Worm (Caenorhabditis elegans) whole organism, L1 larva: Measurements from ENCODE around the gene F36F12.2.
"Not testable (repeated sequence)": the region's sequence is repeated elsewhere in the genome, so short reads cannot be mapped to it uniquely, and the experiment has no call there.

Experiments used
- C04F5.9 ChIP-seq: sonication (generic microtip); optimal IDR thresholded peaks from 2 replicates; lab custom pipeline; 2016; ENCODE audit warnings: missing genetic modification characterization, missing compliant biosample characterization
- C16A3.4 ChIP-seq: fragments of 150-350 bp; optimal IDR thresholded peaks from 2 replicates; lab custom pipeline; 2014; ENCODE audit warnings: missing biosample characterization, missing genetic modification characterization
- C34B4.2 ChIP-seq: sonication (generic microtip); optimal IDR thresholded peaks from 2 replicates; lab custom pipeline; 2017; ENCODE audit warnings: mild to moderate bottlenecking, missing genetic modification characterization, missing compliant biosample characterization
- F16B12.6 ChIP-seq: fragments of 150-350 bp; optimal IDR thresholded peaks from 2 replicates; lab custom pipeline; 2014; ENCODE audit warnings: missing biosample characterization, missing genetic modification characterization
- alr-1 ChIP-seq: fragments of 200-800 bp; sonication (Bioruptor generic); optimal IDR thresholded peaks from 2 replicates; lab custom pipeline; 2018; ENCODE audit warnings: borderline replicate concordance, mild to moderate bottlenecking, missing genetic modification characterization, missing compliant biosample characterization
- ama-1 ChIP-seq: fragments of 150-350 bp; optimal IDR thresholded peaks from 2 replicates; lab custom pipeline; 2014
- blmp-1 ChIP-seq: fragments of 150-350 bp; optimal IDR thresholded peaks from 2 replicates; lab custom pipeline; 2014; ENCODE audit warnings: missing biosample characterization, missing genetic modification characterization
- ceh-8 ChIP-seq: fragments of 200-800 bp; sonication (Bioruptor generic); optimal IDR thresholded peaks from 2 replicates; lab custom pipeline; 2018; ENCODE audit warnings: mild to moderate bottlenecking, missing genetic modification characterization, moderate library complexity, missing compliant biosample characterization
- ceh-82 ChIP-seq, 3 experiments: fragments of 150-350 bp in 1 of 3; sonication (generic microtip) in 2 of 3; optimal IDR thresholded peaks; 2 replicates each; lab custom pipeline; 2014 to 2017; ENCODE audit warnings: missing biosample characterization in 3 of 3, missing genetic modification characterization in 3 of 3
- ceh-90 ChIP-seq: sonication (generic microtip); optimal IDR thresholded peaks from 2 replicates; lab custom pipeline; 2016; ENCODE audit warnings: missing genetic modification characterization, missing compliant biosample characterization
- efl-1 ChIP-seq, 4 experiments: fragments of 150-350 bp; optimal IDR thresholded peaks in 3 of 4; peaks in 1 of 4; 1 replicate in 1 of 4; 2 replicates in 3 of 4; lab custom pipeline; 2014; ENCODE audit warnings: missing biosample characterization in 2 of 4, missing genetic modification characterization in 2 of 4, missing genetic modification reagents in 2 of 4
- elt-2 ChIP-seq: sonication (generic microtip); optimal IDR thresholded peaks from 2 replicates; lab custom pipeline; 2016; ENCODE audit warnings: missing genetic modification characterization, mild to moderate bottlenecking, inconsistent platforms, missing compliant biosample characterization, missing genetic modification reagents
- ets-5 ChIP-seq: fragments of 200-800 bp; sonication (Bioruptor generic); IDR thresholded peaks from 2 replicates; pipeline ENCODE4 v1.3.6; 2022; ENCODE audit warnings: missing genetic modification characterization, missing compliant biosample characterization
- fkh-10 ChIP-seq: sonication (generic microtip); optimal IDR thresholded peaks from 2 replicates; lab custom pipeline; 2017; ENCODE audit warnings: missing biosample characterization, missing genetic modification reagents, missing genetic modification characterization
- fkh-8 ChIP-seq: sonication (generic microtip); optimal IDR thresholded peaks from 2 replicates; lab custom pipeline; 2016; ENCODE audit warnings: mild to moderate bottlenecking, missing genetic modification characterization, missing compliant biosample characterization
- hlh-17 ChIP-seq: fragments of 200-800 bp; sonication (Bioruptor generic); optimal IDR thresholded peaks from 2 replicates; lab custom pipeline; 2018; ENCODE audit warnings: missing genetic modification characterization, mild to moderate bottlenecking, missing compliant biosample characterization, moderate library complexity, borderline replicate concordance
- hlh-4 ChIP-seq: sonication (generic microtip); optimal IDR thresholded peaks from 2 replicates; lab custom pipeline; 2016; ENCODE audit warnings: mild to moderate bottlenecking, missing genetic modification characterization, missing compliant biosample characterization
- irx-1 ChIP-seq: sonication (generic microtip); optimal IDR thresholded peaks from 2 replicates; lab custom pipeline; 2016; ENCODE audit warnings: missing genetic modification characterization, missing compliant biosample characterization
- jun-1 ChIP-seq: fragments of 150-350 bp; optimal IDR thresholded peaks from 2 replicates; lab custom pipeline; 2014; ENCODE audit warnings: missing biosample characterization, missing genetic modification reagents, missing genetic modification characterization
- lin-14 ChIP-seq: fragments of 200-800 bp; sonication (Bioruptor generic); optimal IDR thresholded peaks from 2 replicates; lab custom pipeline; 2018; ENCODE audit warnings: mild to moderate bottlenecking, missing genetic modification characterization, moderate library complexity, missing compliant biosample characterization
- lsy-2 ChIP-seq, 2 experiments: fragments of 150-350 bp; optimal IDR thresholded peaks; 2 replicates each; lab custom pipeline; 2014; ENCODE audit warnings: missing biosample characterization in 2 of 2, missing genetic modification characterization in 2 of 2
- mep-1 ChIP-seq: fragments of 150-350 bp; optimal IDR thresholded peaks from 2 replicates; lab custom pipeline; 2014; ENCODE audit warnings: missing biosample characterization, missing genetic modification characterization
- nhr-20 ChIP-seq: sonication (generic microtip); optimal IDR thresholded peaks from 2 replicates; lab custom pipeline; 2016; ENCODE audit warnings: mild to moderate bottlenecking, missing genetic modification characterization, missing compliant biosample characterization
- nhr-71 ChIP-seq: sonication (generic microtip); optimal IDR thresholded peaks from 2 replicates; lab custom pipeline; 2016; ENCODE audit warnings: mild to moderate bottlenecking, missing genetic modification characterization, moderate library complexity, missing compliant biosample characterization
- nhr-84 ChIP-seq: sonication (generic microtip); optimal IDR thresholded peaks from 2 replicates; lab custom pipeline; 2017; ENCODE audit warnings: missing biosample characterization, missing genetic modification characterization
- nhr-85 ChIP-seq: sonication (generic microtip); peaks from one replicate; lab custom pipeline; 2016; ENCODE audit warnings: missing genetic modification characterization, inconsistent platforms, missing compliant biosample characterization
- pax-3 ChIP-seq: fragments of 200-800 bp; sonication (Bioruptor generic); optimal IDR thresholded peaks from 2 replicates; lab custom pipeline; 2018; ENCODE audit warnings: mild to moderate bottlenecking, missing genetic modification characterization, moderate library complexity, missing compliant biosample characterization
- pqm-1 ChIP-seq: sonication (generic microtip); optimal IDR thresholded peaks from 3 replicates; lab custom pipeline; 2017; ENCODE audit warnings: missing biosample characterization, missing genetic modification characterization
- rnt-1 ChIP-seq: sonication (generic microtip); optimal IDR thresholded peaks from 2 replicates; lab custom pipeline; 2016; ENCODE audit warnings: mild to moderate bottlenecking, missing genetic modification characterization, moderate library complexity, missing compliant biosample characterization
- skn-1 ChIP-seq: fragments of 150-350 bp; optimal IDR thresholded peaks from 2 replicates; lab custom pipeline; 2014; ENCODE audit warnings: missing biosample characterization, missing genetic modification characterization
- snu-23 ChIP-seq: sonication (generic microtip); optimal IDR thresholded peaks from 2 replicates; lab custom pipeline; 2016; ENCODE audit warnings: missing genetic modification characterization, missing compliant biosample characterization
- tlp-1 ChIP-seq: fragments of 150-350 bp; optimal IDR thresholded peaks from 2 replicates; lab custom pipeline; 2014; ENCODE audit warnings: missing biosample characterization, missing genetic modification characterization
- unc-130 ChIP-seq: fragments of 150-350 bp; optimal IDR thresholded peaks from 2 replicates; lab custom pipeline; 2017; ENCODE audit warnings: missing biosample characterization, missing genetic modification characterization, inconsistent platforms
- unc-62 ChIP-seq: fragments of 150-350 bp; optimal IDR thresholded peaks from 2 replicates; lab custom pipeline; 2014; ENCODE audit warnings: missing biosample characterization, missing genetic modification reagents, missing genetic modification characterization
- unc-86 ChIP-seq: sonication (generic microtip); optimal IDR thresholded peaks from 2 replicates; lab custom pipeline; 2016; ENCODE audit warnings: missing genetic modification characterization, missing compliant biosample characterization

F36F12.2 gene

ce11 chrV:2095204-2095603, at the start of gene F36F12.2:
TSS of gene F36F12.2 (minus strand) at chrV:2095304.
- TF ChIP-seq jun-1 (tag; lab: Kevin White, UChicago) = no peak
- no peak for TF ChIP-seq F16B12.6 (tag; lab: Kevin White, UChicago)
- no peak for TF ChIP-seq ets-5 (GFP tag; lab: Robert Waterston, UW)

ce11 chrV:2144408-2144807, 49.3 kb upstream of the F36F12.2 start, which contains the start of gene F22F7.12:
TSS of gene F22F7.12 (minus strand) at chrV:2144508.
- not testable (repeated sequence) for TF ChIP-seq ceh-8 (GFP tag; lab: Kevin White, UChicago); unc-130 (tag; lab: Kevin White, UChicago); hlh-4 (tag; lab: Kevin White, UChicago)

ce11 chrV:2139918-2140317, 44.8 kb upstream of the F36F12.2 start, which contains the start of gene F22F7.7:
TSS of gene F22F7.7 (minus strand) at chrV:2140042.
- no peak for TF ChIP-seq unc-86 (tag; lab: Kevin White, UChicago)
- no peak for TF ChIP-seq pqm-1 (tag; lab: Kevin White, UChicago)
- no peak for TF ChIP-seq skn-1 (tag; lab: Kevin White, UChicago)
- TF ChIP-seq snu-23 (GFP tag; lab: Kevin White, UChicago) = no peak
- no peak for TF ChIP-seq alr-1 (tag; lab: Kevin White, UChicago)
- no peak for TF ChIP-seq nhr-84 (tag; lab: Kevin White, UChicago)
- TF ChIP-seq, all 84 proteins: peak for 0

ce11 chrV:2138287-2138686, 43.2 kb upstream of the F36F12.2 start:
- TF ChIP-seq elt-2 (tag; lab: Kevin White, UChicago) (no peak), efl-1 (optimal IDR thresholded peaks at IDR 0.05; lab: Kevin White, UChicago) (no peak), efl-1 (GFP tag; optimal IDR thresholded peaks at IDR 0.05 in 1 of 2; lab: Kevin White, UChicago) (no peak), ama-1 (lab: Kevin White, UChicago) (no peak), irx-1 (tag; lab: Kevin White, UChicago) (no peak), lsy-2 (tag; optimal IDR thresholded peaks at IDR 0.05; lab: Kevin White, UChicago) (peak in 1 of 2 experiments; percentile 71), rnt-1 (tag; lab: Kevin White, UChicago) (peak; percentile 67), nhr-71 (no peak), hlh-17 (GFP tag; lab: Kevin White, UChicago) (no peak), tlp-1 (no peak), unc-62 (GFP tag; lab: Kevin White, UChicago) (no peak), C04F5.9 (tag; lab: Kevin White, UChicago) (no peak)

ce11 chrV:2137010-2137409, 41.9 kb upstream of the F36F12.2 start:
- no peak for TF ChIP-seq C34B4.2 (tag; lab: Kevin White, UChicago)
- TF ChIP-seq nhr-20 = peak; percentile 12
- no peak for TF ChIP-seq snu-23 (GFP tag; lab: Kevin White, UChicago)
- TF ChIP-seq ceh-8 (GFP tag; lab: Kevin White, UChicago) = no peak
- TF ChIP-seq blmp-1 (tag; lab: Kevin White, UChicago) = peak; percentile 66

ce11 chrV:2135323-2135722, 40.2 kb upstream of the F36F12.2 start:
- peak; percentile 62 for TF ChIP-seq rnt-1 (tag; lab: Kevin White, UChicago)
- TF ChIP-seq jun-1 (tag; lab: Kevin White, UChicago) = peak; percentile 56
- TF ChIP-seq lsy-2 (tag; optimal IDR thresholded peaks at IDR 0.05; lab: Kevin White, UChicago) = peak in 1 of 2 experiments; percentile 44
- peak; percentile 7 for TF ChIP-seq snu-23 (GFP tag; lab: Kevin White, UChicago)
- peak; percentile 23 for TF ChIP-seq skn-1 (tag; lab: Kevin White, UChicago)
- no peak for TF ChIP-seq unc-130 (tag; lab: Kevin White, UChicago)
- TF ChIP-seq efl-1 (optimal IDR thresholded peaks at IDR 0.05; lab: Kevin White, UChicago) = peak; percentile 4 to 17
- no peak for TF ChIP-seq efl-1 (GFP tag; optimal IDR thresholded peaks at IDR 0.05 in 1 of 2; lab: Kevin White, UChicago)
- peak in 1 of 3 experiments; percentile 42 for TF ChIP-seq ceh-82 (tag; optimal IDR thresholded peaks at IDR 0.05; lab: Kevin White, UChicago)
- peak; percentile 48 for TF ChIP-seq blmp-1 (tag; lab: Kevin White, UChicago)
- TF ChIP-seq lin-14 (GFP tag; lab: Kevin White, UChicago) = peak; percentile 98
- TF ChIP-seq ceh-90 (tag; lab: Kevin White, UChicago) = no peak
- no peak for TF ChIP-seq C16A3.4 (tag; lab: Kevin White, UChicago)
- peak; percentile 1 for TF ChIP-seq nhr-20
- TF ChIP-seq nhr-71 = peak; percentile 31
- no peak for TF ChIP-seq tlp-1
- no peak for TF ChIP-seq fkh-10 (GFP tag; lab: Kevin White, UChicago)
- no peak for TF ChIP-seq pax-3 (tag; lab: Kevin White, UChicago)
- TF ChIP-seq nhr-85 = peak; percentile 72
- peak; percentile 19 for TF ChIP-seq mep-1 (tag; lab: Kevin White, UChicago)
- peak; percentile 34 for TF ChIP-seq fkh-8 (tag; lab: Kevin White, UChicago)
